Worm (Caenorhabditis elegans): ENCODE measurements around the gene F18E9.8.

The F18E9.8 gene

ce11 chrX:8563663-8564450, 17.5 kb downstream of the F18E9.8 start:
- TF ChIP-seq aha-1 (tag): peak; percentile 38
- no peak for TF ChIP-seq daf-16 (GFP tag; optimal IDR thresholded peaks at IDR 0.05)
- TF ChIP-seq daf-16 (tag; optimal IDR thresholded peaks at IDR 0.05): peak; percentile 38
- TF ChIP-seq ctbp-1 (GFP tag; IDR thresholded peaks at IDR 0.05): no peak
- peak in 1 of 2 experiments; percentile 94 for TF ChIP-seq unc-62 (GFP tag; optimal IDR thresholded peaks at IDR 0.05 in 1 of 2)
- TF ChIP-seq unc-62 (tag; optimal IDR thresholded peaks at IDR 0.05): no peak
- no peak for TF ChIP-seq dmd-9 (GFP tag; IDR thresholded peaks at IDR 0.05)
- TF ChIP-seq mep-1 (tag; optimal IDR thresholded peaks at IDR 0.05): no peak
- TF ChIP-seq T26A8.4 (GFP tag; IDR thresholded peaks at IDR 0.05): no peak
- TF ChIP-seq nhr-48 (tag; optimal IDR thresholded peaks at IDR 0.05): peak; percentile 11
- no peak for TF ChIP-seq nhr-102 (tag; optimal IDR thresholded peaks at IDR 0.05)
- peak; percentile 49 for TF ChIP-seq dmd-6 (GFP tag; IDR thresholded peaks at IDR 0.05)
- TF ChIP-seq nhr-28 (tag; optimal IDR thresholded peaks at IDR 0.05): peak; percentile 44
- TF ChIP-seq pqm-1 (tag; optimal IDR thresholded peaks at IDR 0.05): peak; percentile 87
- TF ChIP-seq hlh-30 (tag; optimal IDR thresholded peaks at IDR 0.05; ENCODE audit: insufficient read depth): peak; percentile 30
- peak; percentile 33 for TF ChIP-seq hlh-11 (tag; optimal IDR thresholded peaks at IDR 0.05)

DNA sequence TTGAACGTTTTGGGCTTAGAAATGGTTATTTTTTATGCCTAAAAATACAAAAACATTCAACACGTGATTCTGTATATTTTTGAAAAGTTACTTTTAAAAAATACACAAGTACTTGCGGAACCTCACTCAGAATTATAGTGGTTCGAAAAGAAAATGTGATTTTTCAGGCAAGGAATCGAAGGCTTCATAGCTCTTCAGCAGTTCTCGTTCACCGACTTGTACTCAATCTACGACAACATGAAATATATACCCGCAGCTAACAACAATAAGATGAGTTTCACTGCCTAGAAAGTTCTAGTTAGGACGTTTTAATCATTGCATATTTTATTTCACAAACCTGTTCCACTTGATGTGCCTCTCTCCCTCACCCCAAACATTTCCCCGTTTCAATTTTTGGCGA, 18.8 kb downstream of the F18E9.8 start:
- TF ChIP-seq sdz-12 (GFP tag; optimal IDR thresholded peaks at IDR 0.05) (no peak), F44E2.7 (GFP tag; IDR thresholded peaks at IDR 0.05) (no peak), unc-62 (GFP tag; optimal IDR thresholded peaks at IDR 0.05 in 1 of 2) (peak in 1 of 2 experiments; percentile 90), unc-62 (tag; optimal IDR thresholded peaks at IDR 0.05) (no peak), nhr-6 (tag; optimal IDR thresholded peaks at IDR 0.05) (no peak)

- TF ChIP-seq mdl-1 (tag; optimal IDR thresholded peaks at IDR 0.05): peak in 1 of 2 experiments; percentile 31
- TF ChIP-seq dmd-8 (GFP tag; IDR thresholded peaks at IDR 0.05): no peak
- TF ChIP-seq F26F4.8 (GFP tag; conservative IDR thresholded peaks at IDR 0.05): no peak
- TF ChIP-seq zip-2 (tag; optimal IDR thresholded peaks at IDR 0.05): no peak
- TF ChIP-seq ama-1 (optimal IDR thresholded peaks at IDR 0.05): no peak
- no peak for TF ChIP-seq nhr-25 (tag; optimal IDR thresholded peaks at IDR 0.05; ENCODE audit: borderline replicate concordance, insufficient read depth)
- no peak for TF ChIP-seq T26A8.4 (GFP tag; IDR thresholded peaks at IDR 0.05)
- no peak for TF ChIP-seq daf-16 (GFP tag; optimal IDR thresholded peaks at IDR 0.05)
- peak; percentile 18 for TF ChIP-seq daf-16 (tag; optimal IDR thresholded peaks at IDR 0.05)
- TF ChIP-seq nhr-6 (tag; optimal IDR thresholded peaks at IDR 0.05): peak; percentile 18
- TF ChIP-seq mxl-3 (GFP tag; optimal IDR thresholded peaks at IDR 0.05): peak; percentile 2
- TF ChIP-seq mes-2 (tag; optimal IDR thresholded peaks at IDR 0.05; ENCODE audit: poor library complexity, severe bottlenecking): peak; percentile 69
- TF ChIP-seq rbr-2 (tag; optimal IDR thresholded peaks at IDR 0.05): peak; percentile 55
- no peak for TF ChIP-seq lim-7 (GFP tag; IDR thresholded peaks at IDR 0.05)
- peak; percentile 31 for TF ChIP-seq mep-1 (tag; optimal IDR thresholded peaks at IDR 0.05)
- TF ChIP-seq Y5F2A.4 (GFP tag; optimal IDR thresholded peaks at IDR 0.05): no peak
- no peak for TF ChIP-seq R02D3.7 (tag; optimal IDR thresholded peaks at IDR 0.05)
- peak; percentile 30 for TF ChIP-seq hlh-30 (tag; optimal IDR thresholded peaks at IDR 0.05; ENCODE audit: insufficient read depth)
- no peak for TF ChIP-seq php-3 (GFP tag; IDR thresholded peaks at IDR 0.05)
- peak; percentile 27 for TF ChIP-seq F37D6.2 (tag; optimal IDR thresholded peaks at IDR 0.05)
- peak in 1 of 2 experiments; percentile 10 for TF ChIP-seq lsy-2 (tag; optimal IDR thresholded peaks at IDR 0.05)
- no peak for TF ChIP-seq ceh-44 (GFP tag; IDR thresholded peaks at IDR 0.05)
- no peak for TF ChIP-seq mxl-2 (GFP tag; conservative IDR thresholded peaks at IDR 0.05)
- peak; percentile 72 for TF ChIP-seq T20F7.1 (GFP tag; optimal IDR thresholded peaks at IDR 0.05)
- no peak for TF ChIP-seq ceh-32 (tag; optimal IDR thresholded peaks at IDR 0.05; ENCODE audit: poor library complexity)
- no peak for TF ChIP-seq zfp-3 (GFP tag; conservative IDR thresholded peaks at IDR 0.05)
- no peak for TF ChIP-seq nhr-42 (GFP tag; IDR thresholded peaks at IDR 0.05)
- no peak for TF ChIP-seq nhr-10 (tag; optimal IDR thresholded peaks at IDR 0.05)
- peak; percentile 77 for TF ChIP-seq aha-1 (tag)
- no peak for TF ChIP-seq nhr-77 (tag; optimal IDR thresholded peaks at IDR 0.05)
- TF ChIP-seq nhr-111 (GFP tag; optimal IDR thresholded peaks at IDR 0.05): no peak
- 0 out of 2 replicates have a peak, but pooled peaks have one; percentile 8 for TF ChIP-seq egl-43 (GFP tag; IDR thresholded peaks at IDR 0.05)
- TF ChIP-seq dve-1 (tag; optimal IDR thresholded peaks at IDR 0.05; ENCODE audit: insufficient read depth): peak; percentile 10
These were observed 24.6 kb downstream of the F18E9.8 start, which contains the start of gene utx-1 for ce11 chrX:8556614-8557196. Gene utx-1 (plus strand): TSS chrX:8557146.
